Worm (Caenorhabditis elegans) whole organism, young adult: ENCODE measurements around the gene pqn-41.

Experiments used
- Y53G8AR.9 ChIP-seq: fragments of 200-800 bp; sonication (Bioruptor generic); conservative IDR thresholded peaks from 2 replicates; pipeline ENCODE4 v1.3.6; 2022; ENCODE audit warnings: missing genetic modification reagents, missing genetic modification characterization, missing compliant biosample characterization
- athp-1 ChIP-seq: sonication (generic microtip); optimal IDR thresholded peaks from 2 replicates; lab custom pipeline; 2017; ENCODE audit warnings: mild to moderate bottlenecking, missing genetic modification characterization, missing compliant biosample characterization
- efl-1 ChIP-seq: fragments of 150-350 bp; optimal IDR thresholded peaks from 2 replicates; lab custom pipeline; 2014; ENCODE audit warnings: missing biosample characterization, missing genetic modification reagents, missing genetic modification characterization
- hrde-1 ChIP-seq: sonication (generic microtip); optimal IDR thresholded peaks from 2 replicates; lab custom pipeline; 2016; ENCODE audit warnings: missing genetic modification characterization, mild to moderate bottlenecking, missing compliant biosample characterization, moderate library complexity, missing genotype, missing genetic modification reagents, borderline replicate concordance
- pbrm-1 ChIP-seq: fragments of 200-800 bp; sonication (Bioruptor generic); IDR thresholded peaks from 2 replicates; pipeline ENCODE4 v1.3.6; 2022; ENCODE audit warnings: missing genetic modification reagents, missing genetic modification characterization, missing compliant biosample characterization
- sea-2 ChIP-seq: fragments of 200-800 bp; sonication (Bioruptor generic); IDR thresholded peaks from 2 replicates; pipeline ENCODE4 v1.3.6; 2022; ENCODE audit warnings: missing genetic modification characterization, missing compliant biosample characterization
- snpc-4 ChIP-seq, 5 experiments: fragments of 150-350 bp in 1 of 5; sonication (generic microtip) in 4 of 5; optimal IDR thresholded peaks; 2 replicates each; lab custom pipeline; 2014 to 2018; ENCODE audit warnings: missing genetic modification characterization in 5 of 5, missing biosample characterization in 3 of 5, antibody characterized with exemption in 2 of 5, mild to moderate bottlenecking in 2 of 5, missing compliant biosample characterization in 2 of 5, missing genotype in 2 of 5, moderate library complexity in 2 of 5, missing genetic modification reagents in 1 of 5

DNA sequence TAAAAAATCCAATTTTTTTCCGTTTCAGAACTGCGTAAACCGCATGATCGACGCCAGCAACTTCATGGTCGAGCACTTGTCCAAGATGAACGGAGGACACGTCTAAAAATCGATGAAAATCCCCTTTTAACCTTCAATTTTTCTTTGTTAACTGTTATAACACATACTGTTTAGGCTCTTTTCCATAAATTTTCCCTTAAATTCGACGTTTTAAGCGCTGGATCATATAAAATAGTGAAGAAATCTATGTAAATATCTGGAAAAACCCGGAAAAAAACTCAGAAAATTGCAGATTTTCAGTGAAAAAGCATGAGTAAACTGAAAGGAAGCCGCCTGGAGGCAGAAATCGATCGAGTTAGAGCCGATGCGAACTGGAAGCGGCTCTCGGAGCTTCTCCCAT, 45.6 kb upstream of the pqn-41 start, which contains the start of gene ttc-7:
- no peak for TF ChIP-seq snpc-4 (GFP tag; optimal IDR thresholded peaks at IDR 0.05; lab: Kevin White, UChicago)
- no peak for TF ChIP-seq snpc-4 (tag; optimal IDR thresholded peaks at IDR 0.05; lab: Kevin White, UChicago)
- TF ChIP-seq efl-1 (GFP tag; lab: Kevin White, UChicago) = no peak
- no peak for TF ChIP-seq hrde-1 (tag; lab: Kevin White, UChicago)
- no peak for TF ChIP-seq Y53G8AR.9 (GFP tag; lab: Robert Waterston, UW)
- TF ChIP-seq pbrm-1 (GFP tag; lab: Robert Waterston, UW) = no peak
- no peak for TF ChIP-seq sea-2 (GFP tag; lab: Robert Waterston, UW)
- no peak for TF ChIP-seq athp-1 (tag; lab: Kevin White, UChicago)
